Worm (Caenorhabditis elegans) whole organism, L3 larva: ENCODE measurements around the gene clec-147.

Source experiments
- ZK546.5 ChIP-seq: sonication (generic microtip); optimal IDR thresholded peaks from 2 replicates; lab custom pipeline; 2017; ENCODE audit warnings: missing biosample characterization, missing genetic modification characterization
- ama-1 ChIP-seq: fragments of 150-350 bp; optimal IDR thresholded peaks from 2 replicates; lab custom pipeline; 2018
- ceh-82 ChIP-seq: fragments of 150-350 bp; optimal IDR thresholded peaks from 2 replicates; lab custom pipeline; 2014; ENCODE audit warnings: missing biosample characterization, missing genetic modification characterization
- nhr-77 ChIP-seq: fragments of 150-350 bp; optimal IDR thresholded peaks from 2 replicates; lab custom pipeline; 2014; ENCODE audit warnings: missing biosample characterization, missing genetic modification characterization
- snpc-4 ChIP-seq: fragments of 150-350 bp; optimal IDR thresholded peaks from 2 replicates; lab custom pipeline; 2014; ENCODE audit warnings: missing biosample characterization, missing genetic modification characterization
- ztf-4 ChIP-seq: fragments of 150-350 bp; optimal IDR thresholded peaks from 2 replicates; lab custom pipeline; 2014; ENCODE audit warnings: missing biosample characterization, missing genetic modification characterization

DNA sequence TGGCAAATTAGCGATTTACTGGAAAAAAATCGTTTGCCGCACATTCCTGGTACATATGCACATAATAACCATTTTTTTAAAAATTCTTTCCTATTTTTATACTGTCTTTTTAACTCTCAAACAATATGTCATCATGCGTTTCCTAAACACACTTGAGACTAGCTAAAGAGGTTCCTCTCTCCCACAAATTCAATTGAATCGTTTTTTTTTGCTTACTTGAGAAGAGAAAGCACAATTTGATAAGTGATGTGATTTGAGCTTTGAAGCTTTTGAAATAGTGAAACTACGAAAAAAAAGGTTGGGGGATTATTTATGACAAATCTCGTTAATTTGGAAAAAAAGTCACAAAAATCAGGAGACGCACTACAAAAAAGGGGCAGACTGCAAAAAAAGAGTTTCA, 17.4 kb upstream of the clec-147 start:
- TF ChIP-seq nhr-77 (tag; lab: Kevin White, UChicago), result no peak
- TF ChIP-seq ama-1, result no peak
- TF ChIP-seq ztf-4 (tag; lab: Kevin White, UChicago), result no peak
- TF ChIP-seq ZK546.5, result no peak
- TF ChIP-seq ceh-82 (tag; lab: Kevin White, UChicago), result no peak
- no peak for TF ChIP-seq snpc-4 (tag; lab: Kevin White, UChicago)
